Fruit fly (Drosophila melanogaster) whole organism, embryonic: ENCODE measurements around the gene Sas-4.

ENCODE experiments used
- Blimp-1 ChIP-seq: fragments of 200-800 bp; sonication (Bioruptor generic); optimal IDR thresholded peaks from 3 replicates; lab custom pipeline; 2018; ENCODE audit warnings: missing biosample characterization, missing genetic modification characterization, mild to moderate bottlenecking, moderate library complexity, missing genetic modification reagents
- BtbVII ChIP-seq: fragments of 200-800 bp; sonication (Bioruptor generic); optimal IDR thresholded peaks from 3 replicates; lab custom pipeline; 2017; ENCODE audit warnings: missing biosample characterization, mild to moderate bottlenecking, missing genetic modification characterization
- CG10321 ChIP-seq: fragments of 200-800 bp; sonication (Bioruptor generic); IDR thresholded peaks from 2 replicates; pipeline ENCODE4 v1.3.6; 2022; ENCODE audit warnings: missing biosample characterization, missing genetic modification characterization
- CG11695 ChIP-seq: fragments of 200-800 bp; sonication (Bioruptor generic); IDR thresholded peaks from 3 replicates; pipeline ENCODE4 v1.3.6; 2022; ENCODE audit warnings: missing biosample characterization, missing genetic modification characterization
- CG12659 ChIP-seq: fragments of 200-800 bp; sonication (Bioruptor generic); optimal IDR thresholded peaks from 3 replicates; lab custom pipeline; 2017; ENCODE audit warnings: mild to moderate bottlenecking, missing biosample characterization, missing genetic modification reagents, missing genetic modification characterization
- CG14860 ChIP-seq: fragments of 200-800 bp; sonication (Bioruptor generic); IDR thresholded peaks from 3 replicates; pipeline ENCODE4 v1.3.6; 2022; ENCODE audit warnings: missing biosample characterization, missing genetic modification characterization; ENCODE audit not compliant: partially characterized antibody
- CG14965 ChIP-seq: fragments of 200-800 bp; sonication (Bioruptor generic); optimal IDR thresholded peaks from 2 replicates; lab custom pipeline; 2016; ENCODE audit warnings: missing biosample characterization, missing genetic modification characterization, borderline replicate concordance
- CG17328 ChIP-seq: fragments of 200-800 bp; sonication (Bioruptor generic); IDR thresholded peaks from 2 replicates; pipeline ENCODE4 v1.3.6; 2022; ENCODE audit warnings: missing biosample characterization, missing genetic modification characterization
- CG17359 ChIP-seq: fragments of 200-800 bp; sonication (Bioruptor generic); optimal IDR thresholded peaks from 3 replicates; lab custom pipeline; 2018; ENCODE audit warnings: missing biosample characterization, mild to moderate bottlenecking, missing genetic modification characterization, moderate library complexity
- CG1832 ChIP-seq: fragments of 200-800 bp; sonication (Bioruptor generic); optimal IDR thresholded peaks from 2 replicates; lab custom pipeline; 2017; ENCODE audit warnings: missing biosample characterization, mild to moderate bottlenecking, missing genetic modification characterization, inconsistent platforms
- CG2129 ChIP-seq: fragments of 200-800 bp; sonication (Bioruptor generic); IDR thresholded peaks from 2 replicates; pipeline ENCODE4 v1.3.6; 2022; ENCODE audit warnings: missing biosample characterization, missing genetic modification characterization; ENCODE audit not compliant: partially characterized antibody
- CG3995 ChIP-seq: fragments of 200-800 bp; sonication (Bioruptor generic); optimal IDR thresholded peaks from 3 replicates; lab custom pipeline; 2016; ENCODE audit warnings: missing biosample characterization, missing genetic modification characterization
- CG7357 ChIP-seq: fragments of 200-800 bp; sonication (Bioruptor generic); IDR thresholded peaks from 3 replicates; pipeline ENCODE4 v1.3.6; 2022; ENCODE audit warnings: missing biosample characterization, missing genetic modification characterization
- CG9876 ChIP-seq: fragments of 200-800 bp; sonication (Bioruptor generic); optimal IDR thresholded peaks from 2 replicates; lab custom pipeline; 2016; ENCODE audit warnings: missing biosample characterization, missing genetic modification characterization
- D19B ChIP-seq: fragments of 200-800 bp; sonication (Bioruptor generic); optimal IDR thresholded peaks from 2 replicates; lab custom pipeline; 2017; ENCODE audit warnings: missing biosample characterization, mild to moderate bottlenecking, missing genetic modification characterization
- E2f2 ChIP-seq: fragments of 200-800 bp; sonication (Bioruptor generic); IDR thresholded peaks from 2 replicates; pipeline ENCODE4 v1.3.6; 2022; ENCODE audit warnings: missing biosample characterization, missing genetic modification characterization
- Gsc ChIP-seq: fragments of 200-800 bp; sonication (Bioruptor generic); IDR thresholded peaks from 2 replicates; pipeline ENCODE4 v1.3.6; 2022; ENCODE audit warnings: missing biosample characterization, missing genetic modification characterization
- HHEX ChIP-seq: fragments of 200-800 bp; sonication (Bioruptor generic); optimal IDR thresholded peaks from 3 replicates; lab custom pipeline; 2017; ENCODE audit warnings: missing biosample characterization, mild to moderate bottlenecking, missing genetic modification characterization, missing genetic modification reagents
- Hand ChIP-seq: fragments of 200-800 bp; sonication (Bioruptor generic); optimal IDR thresholded peaks from 2 replicates; lab custom pipeline; 2017; ENCODE audit warnings: mild to moderate bottlenecking, missing biosample characterization, missing genetic modification reagents, missing genetic modification characterization
- Hr39 ChIP-seq: fragments of >200 bp; optimal IDR thresholded peaks from 2 replicates; lab custom pipeline; 2017
- MBD-R2 ChIP-seq: fragments of 200-800 bp; sonication (Bioruptor generic); IDR thresholded peaks from 2 replicates; pipeline ENCODE4 v1.3.6; 2022; ENCODE audit warnings: missing biosample characterization, missing genetic modification characterization
- Nf-YA ChIP-seq: fragments of 200-800 bp; sonication (Bioruptor generic); IDR thresholded peaks from 2 replicates; pipeline ENCODE4 v1.3.6; 2022; ENCODE audit warnings: missing biosample characterization, missing genetic modification characterization
- Sox100B ChIP-seq: fragments of 200-800 bp; sonication (Bioruptor generic); optimal IDR thresholded peaks from 3 replicates; lab custom pipeline; 2018; ENCODE audit warnings: missing biosample characterization, mild to moderate bottlenecking, missing genetic modification characterization
- Stat92E ChIP-seq, 3 experiments: fragments of >200 bp in 2 of 3; fragments of 200-800 bp in 1 of 3; sonication (Bioruptor generic) in 1 of 3; optimal IDR thresholded peaks; 2 replicates each; lab custom pipeline; 2017 to 2019; ENCODE audit warnings: missing biosample characterization in 3 of 3, missing genetic modification characterization in 3 of 3, mild to moderate bottlenecking in 1 of 3, moderate library complexity in 1 of 3
- TFAM ChIP-seq: fragments of 200-800 bp; sonication (Bioruptor generic); optimal IDR thresholded peaks from 2 replicates; lab custom pipeline; 2017; ENCODE audit warnings: missing biosample characterization, missing genetic modification characterization, inconsistent platforms
- amos ChIP-seq: fragments of 200-800 bp; sonication (Bioruptor generic); IDR thresholded peaks from 2 replicates; pipeline ENCODE4 v1.3.6; 2022; ENCODE audit warnings: missing biosample characterization, missing genetic modification characterization; ENCODE audit not compliant: partially characterized antibody
- bab2 ChIP-seq: fragments of 200-800 bp; sonication (Bioruptor generic); optimal IDR thresholded peaks from 2 replicates; lab custom pipeline; 2016; ENCODE audit warnings: missing biosample characterization, missing genetic modification characterization
- caup ChIP-seq: fragments of 200-800 bp; sonication (Bioruptor generic); optimal IDR thresholded peaks from 3 replicates; lab custom pipeline; 2017; ENCODE audit warnings: missing biosample characterization, mild to moderate bottlenecking, missing genetic modification characterization, moderate library complexity; ENCODE audit not compliant: severe bottlenecking
- corto ChIP-seq: fragments of 200-800 bp; sonication (Bioruptor generic); optimal IDR thresholded peaks from 2 replicates; lab custom pipeline; 2016; ENCODE audit warnings: missing biosample characterization, mild to moderate bottlenecking, missing genetic modification characterization, moderate library complexity
- croc ChIP-seq: fragments of 200-800 bp; sonication (Bioruptor generic); conservative IDR thresholded peaks from 3 replicates; pipeline ENCODE4 v1.3.6; 2022; ENCODE audit warnings: missing biosample characterization, missing genetic modification characterization
- da ChIP-seq: fragments of 200-800 bp; sonication (Bioruptor generic); optimal IDR thresholded peaks from 2 replicates; lab custom pipeline; 2016; ENCODE audit warnings: missing biosample characterization, missing genetic modification characterization
- dm ChIP-seq: fragments of 200-800 bp; sonication (Bioruptor generic); optimal IDR thresholded peaks from 3 replicates; lab custom pipeline; 2016; ENCODE audit warnings: missing biosample characterization, missing genetic modification characterization
- dmrt11E ChIP-seq: fragments of 200-800 bp; sonication (Bioruptor generic); optimal IDR thresholded peaks from 3 replicates; lab custom pipeline; 2018; ENCODE audit warnings: missing biosample characterization, mild to moderate bottlenecking, missing genetic modification characterization, moderate library complexity
- dysf ChIP-seq: fragments of 200-800 bp; sonication (Bioruptor generic); IDR thresholded peaks from 3 replicates; pipeline ENCODE4 v1.3.6; 2022; ENCODE audit warnings: missing biosample characterization, missing genetic modification characterization
- fd3F ChIP-seq: fragments of 200-800 bp; sonication (Bioruptor generic); optimal IDR thresholded peaks from 2 replicates; lab custom pipeline; 2018; ENCODE audit warnings: missing biosample characterization, mild to moderate bottlenecking, missing genetic modification characterization, moderate library complexity
- fd64A ChIP-seq: fragments of 200-800 bp; sonication (Bioruptor generic); optimal IDR thresholded peaks from 3 replicates; lab custom pipeline; 2018; ENCODE audit warnings: missing biosample characterization, mild to moderate bottlenecking, missing genetic modification characterization
- gem ChIP-seq: fragments of 200-800 bp; sonication (Bioruptor generic); optimal IDR thresholded peaks from 2 replicates; lab custom pipeline; 2019; ENCODE audit warnings: missing biosample characterization, mild to moderate bottlenecking, missing genetic modification characterization, moderate library complexity
- gsb-n ChIP-seq: fragments of 200-800 bp; sonication (Bioruptor generic); optimal IDR thresholded peaks from 3 replicates; lab custom pipeline; 2018; ENCODE audit warnings: missing biosample characterization, mild to moderate bottlenecking, missing genetic modification characterization
- gt ChIP-seq: fragments of 200-800 bp; sonication (Bioruptor generic); IDR thresholded peaks from 2 replicates; pipeline ENCODE4 v1.3.6; 2022; ENCODE audit warnings: missing biosample characterization, missing genetic modification characterization
- ind ChIP-seq: fragments of 200-800 bp; sonication (Bioruptor generic); optimal IDR thresholded peaks from 3 replicates; lab custom pipeline; 2016; ENCODE audit warnings: missing biosample characterization, missing genetic modification characterization
- maf-S ChIP-seq: fragments of 200-800 bp; sonication (Bioruptor generic); optimal IDR thresholded peaks from 2 replicates; lab custom pipeline; 2016; ENCODE audit warnings: missing biosample characterization, missing genetic modification characterization
- repo ChIP-seq: fragments of 200-800 bp; sonication (Bioruptor generic); optimal IDR thresholded peaks from 2 replicates; lab custom pipeline; 2016; ENCODE audit warnings: missing biosample characterization, missing genetic modification characterization
- sd ChIP-seq: fragments of 200-800 bp; sonication (Bioruptor generic); optimal IDR thresholded peaks from 3 replicates; lab custom pipeline; 2018; ENCODE audit warnings: missing biosample characterization, mild to moderate bottlenecking, missing genetic modification characterization, moderate library complexity
- so ChIP-seq: fragments of 200-800 bp; sonication (Bioruptor generic); IDR thresholded peaks from 3 replicates; pipeline ENCODE4 v1.3.6; 2022; ENCODE audit warnings: missing biosample characterization, missing genetic modification characterization
- stc ChIP-seq: fragments of 200-800 bp; sonication (Bioruptor generic); IDR thresholded peaks from 2 replicates; pipeline ENCODE4 v1.3.6; 2022; ENCODE audit warnings: missing biosample characterization, missing genetic modification characterization
- ttk ChIP-seq: fragments of 200-800 bp; sonication (Bioruptor generic); IDR thresholded peaks from 2 replicates; pipeline ENCODE4 v2.1.2; 2022; ENCODE audit warnings: missing biosample characterization, missing genetic modification characterization
- tup ChIP-seq: fragments of 200-800 bp; sonication (Bioruptor generic); optimal IDR thresholded peaks from 2 replicates; lab custom pipeline; 2016; ENCODE audit warnings: missing biosample characterization, mild to moderate bottlenecking, missing genetic modification characterization, moderate library complexity
- vnd ChIP-seq: fragments of 200-800 bp; sonication (Bioruptor generic); IDR thresholded peaks from 3 replicates; pipeline ENCODE4 v1.3.6; 2022; ENCODE audit warnings: missing biosample characterization, missing genetic modification characterization; ENCODE audit not compliant: partially characterized antibody
- wdn ChIP-seq: fragments of 200-800 bp; sonication (Bioruptor generic); IDR thresholded peaks from 2 replicates; pipeline ENCODE4 v1.3.6; 2022; ENCODE audit warnings: missing biosample characterization, missing genetic modification characterization

Sas-4 gene

DNA sequence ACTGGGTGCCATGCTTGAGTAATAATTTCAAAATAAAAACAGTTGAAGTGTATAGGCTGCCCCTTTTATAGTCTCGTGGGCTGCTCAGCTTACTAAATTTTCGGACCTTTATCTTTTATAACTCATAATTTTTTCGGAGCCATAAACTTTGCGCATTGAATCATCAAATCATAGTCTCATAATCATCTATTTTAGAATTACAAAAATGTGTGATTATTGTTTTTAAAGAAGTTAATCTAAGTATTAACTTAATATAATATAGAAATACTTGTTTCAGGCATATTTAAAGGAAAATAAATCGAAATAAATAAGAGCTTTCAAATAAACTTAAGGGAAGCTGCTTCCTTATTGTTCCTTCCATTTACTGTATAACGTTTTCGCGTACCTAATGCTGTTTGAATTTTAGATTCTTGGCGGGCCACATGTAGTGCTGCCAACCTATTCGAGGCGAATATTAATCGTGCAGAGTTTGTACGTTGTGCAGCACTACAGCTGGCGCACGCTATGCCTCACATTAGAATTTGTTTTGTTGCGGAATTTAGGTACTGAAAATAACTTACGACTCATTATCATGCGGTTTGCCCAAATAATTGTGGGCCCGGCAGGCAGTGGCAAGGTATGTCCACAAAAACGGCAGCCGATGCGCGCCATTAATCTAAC, 6.8 kb upstream of the Sas-4 start, which contains the start of the genes CG14610 and CG2656:
Gene CG14610, minus strand, starts transcription at position 51 of the 660 bp plus-strand sequence.
Gene CG2656, plus strand, starts transcription at position 480 of the 660 bp plus-strand sequence.
- no peak for TF ChIP-seq so (GFP tag; lab: Robert Waterston, UW)
- no peak for TF ChIP-seq CG10321 (GFP tag; lab: Robert Waterston, UW)
- TF ChIP-seq ind (GFP tag; lab: Kevin White, UChicago) = peak; percentile 89
- TF ChIP-seq gt (GFP tag; lab: Robert Waterston, UW) = no peak; the same call in 1 of the 2 replicates
- TF ChIP-seq TFAM (GFP tag; lab: Kevin White, UChicago) = no peak
- TF ChIP-seq MBD-R2 = peak; percentile 94
- peak; percentile 87 for TF ChIP-seq maf-S (GFP tag; lab: Kevin White, UChicago)
- peak; percentile 78 for TF ChIP-seq CG12659
- no peak for TF ChIP-seq CG14860 (GFP tag; lab: Robert Waterston, UW)
- TF ChIP-seq bab2 (GFP tag; lab: Kevin White, UChicago) = peak; percentile 90
- TF ChIP-seq CG1832 = no peak
- no peak for TF ChIP-seq CG7357 (GFP tag; lab: Robert Waterston, UW)
- peak; percentile 37 for TF ChIP-seq dmrt11E (tag; lab: Kevin White, UChicago)
- no peak for TF ChIP-seq CG14965
- no peak for TF ChIP-seq Hr39 (lab: Kevin White, UChicago)
- no peak for TF ChIP-seq Hand (GFP tag; lab: Kevin White, UChicago)
- TF ChIP-seq D19B = no peak
- TF ChIP-seq ttk (GFP tag; lab: Robert Waterston, UW) = peak; percentile 57; the same call in 1 of the 2 replicates
- peak; percentile 16; the same call in 1 of the 2 replicates for TF ChIP-seq stc (GFP tag; lab: Robert Waterston, UW)
- TF ChIP-seq gsb-n (tag; lab: Kevin White, UChicago) = peak; percentile 82
- peak; percentile 70 for TF ChIP-seq amos
- TF ChIP-seq wdn = 0 out of 2 replicates have a peak, but pooled peaks have one; percentile 44
- peak; percentile 67 for TF ChIP-seq CG17328 (GFP tag; lab: Robert Waterston, UW)
- TF ChIP-seq dysf (GFP tag; lab: Robert Waterston, UW) = 0 out of 3 replicates have a peak, but pooled peaks have one; percentile 42
- TF ChIP-seq HHEX (GFP tag; lab: Kevin White, UChicago) = no peak
- TF ChIP-seq CG17359 = peak; percentile 66
- peak; percentile 68 for TF ChIP-seq CG9876 (GFP tag; lab: Kevin White, UChicago)
- 0 out of 3 replicates have a peak, but pooled peaks have one; percentile 13 for TF ChIP-seq vnd
- peak; percentile 78 for TF ChIP-seq caup (GFP tag; lab: Kevin White, UChicago)
- TF ChIP-seq da (GFP tag; lab: Kevin White, UChicago) = peak; percentile 57
- TF ChIP-seq fd64A = no peak
- peak; percentile 25; the same call in 1 of the 2 replicates for TF ChIP-seq Nf-YA (GFP tag; lab: Robert Waterston, UW)
- TF ChIP-seq fd3F (GFP tag; lab: Kevin White, UChicago) = peak; percentile 34
- peak; percentile 70 for TF ChIP-seq gem
- TF ChIP-seq Stat92E (GFP tag; optimal IDR thresholded peaks at IDR 0.05; lab: Kevin White, UChicago) = no peak
- TF ChIP-seq corto = no peak
- no peak for TF ChIP-seq Sox100B (GFP tag; lab: Kevin White, UChicago)
- peak; percentile 87 for TF ChIP-seq repo (GFP tag; lab: Kevin White, UChicago)
- TF ChIP-seq croc = no peak; the same call in 2 of the 3 replicates
- peak; percentile 59 for TF ChIP-seq Blimp-1 (GFP tag; lab: Kevin White, UChicago)
- TF ChIP-seq sd (tag; lab: Kevin White, UChicago) = peak; percentile 96
- peak; percentile 84 for TF ChIP-seq tup (GFP tag; lab: Kevin White, UChicago)
- no peak for TF ChIP-seq Gsc (GFP tag; lab: Robert Waterston, UW)
- peak; percentile 100 for TF ChIP-seq E2f2 (GFP tag; lab: Robert Waterston, UW)
- no peak for TF ChIP-seq CG2129 (GFP tag; lab: Robert Waterston, UW)
- peak; percentile 16 for TF ChIP-seq CG3995 (GFP tag; lab: Kevin White, UChicago)
- peak; percentile 94 for TF ChIP-seq dm (GFP tag; lab: Kevin White, UChicago)
- 0 out of 3 replicates have a peak, but pooled peaks have one; percentile 22 for TF ChIP-seq CG11695 (GFP tag; lab: Robert Waterston, UW)
- TF ChIP-seq BtbVII (GFP tag; lab: Kevin White, UChicago) = peak; percentile 24
